Worm (Caenorhabditis elegans) whole organism, mixed stage, embryonic: ENCODE measurements around the gene C07G1.6.

Experiments
- blmp-1 ChIP-seq: fragments of 150-350 bp; optimal IDR thresholded peaks from 2 replicates; lab custom pipeline; 2014; ENCODE audit warnings: missing biosample characterization, missing genetic modification characterization
- ceh-39 ChIP-seq: fragments of 150-350 bp; optimal IDR thresholded peaks from 2 replicates; lab custom pipeline; 2014; ENCODE audit warnings: missing biosample characterization, missing genetic modification characterization
- ces-1 ChIP-seq: fragments of 150-350 bp; optimal IDR thresholded peaks from 2 replicates; lab custom pipeline; 2014; ENCODE audit warnings: missing biosample characterization, missing genetic modification reagents, missing genetic modification characterization
- elt-3 ChIP-seq: fragments of 150-350 bp; optimal IDR thresholded peaks from 2 replicates; lab custom pipeline; 2014; ENCODE audit warnings: missing biosample characterization, missing genetic modification characterization
- flh-1 ChIP-seq: fragments of 200-800 bp; sonication (Bioruptor generic); optimal IDR thresholded peaks from 2 replicates; lab custom pipeline; 2018; ENCODE audit warnings: mild to moderate bottlenecking, missing genetic modification characterization, moderate library complexity, missing compliant biosample characterization
- hlh-1 ChIP-seq: fragments of 150-350 bp; optimal IDR thresholded peaks from 2 replicates; lab custom pipeline; 2014; ENCODE audit warnings: missing biosample characterization, missing genetic modification reagents, missing genetic modification characterization
- lin-13 ChIP-seq: fragments of 150-350 bp; optimal IDR thresholded peaks from 2 replicates; lab custom pipeline; 2014; ENCODE audit warnings: missing biosample characterization, missing genetic modification characterization
- lsy-2 ChIP-seq: fragments of 150-350 bp; optimal IDR thresholded peaks from 2 replicates; lab custom pipeline; 2014; ENCODE audit warnings: missing biosample characterization, missing genetic modification characterization
- mls-2 ChIP-seq: sonication (generic microtip); optimal IDR thresholded peaks from 2 replicates; lab custom pipeline; 2016; ENCODE audit warnings: mild to moderate bottlenecking, missing genetic modification characterization, moderate library complexity, missing compliant biosample characterization
- snpc-4 ChIP-seq: fragments of 150-350 bp; optimal IDR thresholded peaks from 2 replicates; lab custom pipeline; 2014; ENCODE audit warnings: missing biosample characterization, missing genetic modification characterization
- unc-62 ChIP-seq: fragments of 150-350 bp; optimal IDR thresholded peaks from 2 replicates; lab custom pipeline; 2014; ENCODE audit warnings: missing biosample characterization, missing genetic modification reagents, missing genetic modification characterization

- TF ChIP-seq mls-2 (tag; lab: Kevin White, UChicago) (no peak), lsy-2 (tag; lab: Kevin White, UChicago) (no peak), blmp-1 (tag; lab: Kevin White, UChicago) (no peak), elt-3 (tag; lab: Kevin White, UChicago) (no peak), hlh-1 (tag; lab: Kevin White, UChicago) (no peak), snpc-4 (no peak), flh-1 (GFP tag; lab: Kevin White, UChicago) (no peak), unc-62 (GFP tag; lab: Kevin White, UChicago) (no peak), ceh-39 (tag; lab: Kevin White, UChicago) (no peak), ces-1 (GFP tag; lab: Kevin White, UChicago) (no peak), lin-13 (tag; lab: Kevin White, UChicago) (no peak)
Measured at ce11 chrIV:8163687-8164086, 46.5 kb downstream of the C07G1.6 start, which contains the start of gene clec-51.
